Worm (Caenorhabditis elegans): Measurements from ENCODE around the gene bath-28.

bath-28 gene

DNA sequence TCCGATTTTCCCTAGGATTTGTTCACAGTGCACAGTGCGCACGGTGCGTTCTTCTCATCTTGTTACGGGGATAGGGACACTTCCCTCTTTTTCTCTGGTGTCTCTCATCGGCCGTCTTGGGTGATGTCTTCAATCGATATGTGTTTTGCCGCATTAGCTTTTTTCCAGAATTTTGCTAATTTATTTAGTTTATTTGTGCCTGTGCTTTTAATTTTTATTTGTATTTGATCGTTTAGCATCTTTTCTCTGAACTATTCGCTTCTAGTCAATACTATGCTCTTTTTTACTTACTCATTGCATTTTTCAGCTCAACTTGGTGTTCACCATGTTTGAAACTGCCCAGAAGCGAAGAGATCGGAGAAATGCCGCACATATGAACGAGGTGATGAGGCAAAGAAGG is 4.5 kb downstream of the bath-28 start, which contains the start of gene F14D2.5:
Gene F14D2.5, plus strand, starts transcription at position 301 of the 400 bp plus-strand sequence.
- no peak for TF ChIP-seq pag-3 (tag; optimal IDR thresholded peaks at IDR 0.05; ENCODE audit: borderline replicate concordance, insufficient read depth)
- no peak for TF ChIP-seq grh-1 (GFP tag; IDR thresholded peaks at IDR 0.05)
- no peak for TF ChIP-seq ets-5 (GFP tag; IDR thresholded peaks at IDR 0.05)
- no peak for TF ChIP-seq sptf-1 (tag; optimal IDR thresholded peaks at IDR 0.05)
- TF ChIP-seq vab-15 (tag; optimal IDR thresholded peaks at IDR 0.05), result no peak
- no peak for TF ChIP-seq unc-62 (GFP tag; optimal IDR thresholded peaks at IDR 0.05)
- TF ChIP-seq xbp-1 (tag; optimal IDR thresholded peaks at IDR 0.05), result no peak
- TF ChIP-seq tlp-1 (tag; optimal IDR thresholded peaks at IDR 0.05), result no peak
- no peak for TF ChIP-seq efl-1 (optimal IDR thresholded peaks at IDR 0.05)
- TF ChIP-seq efl-1 (GFP tag; optimal IDR thresholded peaks at IDR 0.05 in 1 of 2), result no peak
- no peak for TF ChIP-seq aha-1 (tag; optimal IDR thresholded peaks at IDR 0.05)
- no peak for TF ChIP-seq egl-27 (tag; optimal IDR thresholded peaks at IDR 0.05)
- TF ChIP-seq ama-1 (optimal IDR thresholded peaks at IDR 0.05), result no peak
- TF ChIP-seq lin-13 (GFP tag; optimal IDR thresholded peaks at IDR 0.05), result no peak
- TF ChIP-seq nhr-90 (tag; optimal IDR thresholded peaks at IDR 0.05; ENCODE audit: poor library complexity), result no peak
- TF ChIP-seq sup-37 (GFP tag; optimal IDR thresholded peaks at IDR 0.05), result no peak
- TF ChIP-seq dpl-1 (GFP tag; optimal IDR thresholded peaks at IDR 0.05), result no peak

DNA sequence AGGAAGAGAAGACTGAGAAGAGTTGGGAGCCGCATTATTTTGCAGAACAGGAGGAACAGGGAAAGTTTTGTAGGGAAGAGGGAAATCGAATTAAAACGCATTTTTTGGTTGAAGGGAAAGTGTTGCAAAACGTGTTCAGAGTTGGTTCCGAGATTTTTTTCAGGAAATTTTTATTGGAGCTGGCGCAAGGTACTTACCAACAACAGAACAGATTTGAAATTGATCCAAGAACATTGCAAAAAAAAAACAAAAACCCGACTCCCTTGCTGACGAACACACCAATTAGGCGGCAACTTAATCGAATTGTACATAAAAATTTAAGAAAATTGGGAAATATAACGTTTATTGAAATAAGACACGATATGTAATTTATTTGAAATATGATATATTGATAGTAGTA is 6.2 kb downstream of the bath-28 start, which contains the start of gene F14D2.7:
Gene F14D2.7, minus strand, starts transcription at position 101 of the 400 bp plus-strand sequence.
- TF ChIP-seq aha-1 (tag; optimal IDR thresholded peaks at IDR 0.05) (no peak), C16A3.4 (tag; optimal IDR thresholded peaks at IDR 0.05) (no peak), dpl-1 (GFP tag; optimal IDR thresholded peaks at IDR 0.05) (no peak)

DNA sequence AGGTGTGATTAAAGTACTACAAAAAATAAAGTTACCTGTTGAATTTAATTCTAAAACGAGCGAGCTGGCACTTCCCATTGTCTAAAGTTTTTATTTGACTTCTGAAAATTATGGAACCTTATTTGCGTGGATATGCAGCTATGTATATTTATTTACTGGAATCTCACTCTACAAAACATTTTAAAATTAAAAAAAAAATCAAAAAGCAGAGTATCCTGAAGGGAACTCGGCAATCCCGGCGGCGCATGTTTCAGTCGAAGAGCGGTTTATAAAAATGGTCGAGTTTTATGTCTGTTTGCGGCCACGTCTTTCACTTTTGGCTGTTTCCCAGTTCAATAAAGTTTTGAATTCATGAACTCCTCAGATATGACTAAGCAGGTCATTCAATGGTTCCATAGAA is 7.7 kb downstream of the bath-28 start, which contains the start of gene F14D2.19:
Gene F14D2.19, minus strand, starts transcription at position 101 of the 400 bp plus-strand sequence.
- TF ChIP-seq fkh-8 (tag; optimal IDR thresholded peaks at IDR 0.05) (no peak), nhr-20 (tag; optimal IDR thresholded peaks at IDR 0.05) (no peak), pax-3 (tag; optimal IDR thresholded peaks at IDR 0.05) (no peak), ets-5 (GFP tag; IDR thresholded peaks at IDR 0.05) (no peak), nhr-11 (tag; optimal IDR thresholded peaks at IDR 0.05) (no peak), aly-2 (tag; optimal IDR thresholded peaks at IDR 0.05) (no peak)

DNA sequence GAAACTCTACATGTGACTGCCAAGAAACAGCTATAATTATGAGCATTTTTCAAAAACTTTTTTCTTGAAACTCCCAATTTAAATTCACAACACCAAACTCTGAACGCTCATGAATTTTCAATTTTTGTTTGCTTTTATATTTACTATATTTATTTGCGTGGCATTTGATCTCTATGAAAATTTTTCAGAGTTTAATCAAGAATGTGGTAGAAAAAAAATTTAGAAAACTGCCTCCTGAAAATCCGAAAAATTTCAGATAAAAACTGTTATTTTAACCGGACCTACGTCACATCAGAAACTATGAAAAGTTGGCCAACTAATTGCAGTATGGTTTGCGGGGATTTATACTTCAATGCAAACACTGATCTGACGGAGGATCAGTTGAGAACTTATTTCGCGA is 12.7 kb downstream of the bath-28 start, which contains the start of gene irld-27:
Gene irld-27, plus strand, starts transcription at position 301 of the 400 bp plus-strand sequence.
- TF ChIP-seq unc-98 (GFP tag; IDR thresholded peaks at IDR 0.05) (no peak), hlh-17 (GFP tag; optimal IDR thresholded peaks at IDR 0.05; ENCODE audit: borderline replicate concordance) (no peak)

DNA sequence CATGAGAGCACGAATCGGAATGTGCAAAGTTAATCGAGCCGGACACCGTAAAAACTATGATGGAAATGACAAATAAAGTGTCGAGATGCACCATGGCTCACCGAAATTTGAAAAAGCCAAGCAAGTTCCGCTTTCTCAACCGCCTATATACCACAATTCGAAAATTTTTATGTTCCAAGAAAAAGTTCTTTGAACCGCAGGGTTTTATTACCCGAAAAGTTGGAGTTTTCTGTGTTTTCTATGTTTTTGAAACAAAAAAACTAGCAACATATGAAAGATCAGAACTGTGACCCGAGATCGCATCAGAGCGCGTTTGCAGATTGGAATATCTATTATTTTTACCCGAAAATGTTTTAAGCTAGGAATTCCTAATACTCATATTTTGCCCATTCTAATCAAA is 17.7 kb downstream of the bath-28 start, which contains the start of gene Y46D2A.3:
Gene Y46D2A.3, minus strand, starts transcription at position 101 of the 400 bp plus-strand sequence.
- TF ChIP-seq fos-1 (tag; optimal IDR thresholded peaks at IDR 0.05), result no peak

DNA sequence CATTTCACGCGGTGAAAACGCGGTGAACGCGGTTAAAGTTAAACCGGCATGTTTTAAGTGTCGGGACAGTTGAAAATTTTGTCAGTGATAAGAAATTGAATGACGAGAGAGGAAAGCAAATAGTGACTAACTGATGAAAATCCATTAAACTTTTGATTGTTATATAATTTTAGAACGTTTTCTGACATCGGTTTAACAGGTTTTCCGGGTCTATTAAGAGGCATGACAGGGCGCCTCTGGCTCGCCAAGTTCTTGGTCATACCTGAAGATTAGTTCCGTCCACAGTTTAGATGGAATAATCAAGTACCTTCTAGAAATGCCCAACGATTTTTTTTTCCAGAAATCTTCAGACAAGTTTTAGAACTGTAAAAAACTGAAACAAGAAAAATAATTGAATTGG is 21.6 kb downstream of the bath-28 start, which contains the start of gene Y46D2A.2:
Gene Y46D2A.2, minus strand, starts transcription at position 101 of the 400 bp plus-strand sequence.
- TF ChIP-seq elt-2 (tag; optimal IDR thresholded peaks at IDR 0.05), result peak; percentile 9
- no peak for TF ChIP-seq hlh-4 (tag; optimal IDR thresholded peaks at IDR 0.05)

DNA sequence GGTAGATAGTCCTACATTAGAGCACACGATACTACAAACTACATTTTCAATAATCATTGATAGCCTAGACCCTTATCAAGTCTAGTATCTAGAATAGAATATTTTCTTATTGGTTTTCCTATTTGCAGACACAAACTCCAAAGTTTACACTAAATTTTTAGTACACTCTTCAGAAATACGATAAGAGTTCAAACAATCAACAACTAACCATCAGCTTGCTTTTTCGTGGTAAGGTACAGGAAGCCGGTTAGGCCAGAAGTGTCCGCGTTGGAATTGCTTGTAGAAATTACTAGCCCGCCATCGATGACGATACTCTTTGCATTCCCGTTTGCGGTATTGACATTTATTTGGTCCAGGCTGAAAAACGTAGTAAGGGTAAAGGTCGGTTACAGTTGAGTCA is 22.5 kb downstream of the bath-28 start, which contains the start of gene Y46D2A.1:
Gene Y46D2A.1, plus strand, starts transcription at position 301 of the 400 bp plus-strand sequence.
- TF ChIP-seq nhr-237 (tag; optimal IDR thresholded peaks at IDR 0.05) (no peak), efl-3 (GFP tag; optimal IDR thresholded peaks at IDR 0.05) (no peak), fkh-10 (GFP tag; optimal IDR thresholded peaks at IDR 0.05) (no peak), elt-2 (tag; optimal IDR thresholded peaks at IDR 0.05) (peak; percentile 49), elt-3 (tag; optimal IDR thresholded peaks at IDR 0.05) (no peak)

Measured in whole organism, L1 larva.